Worm (Caenorhabditis elegans) whole organism, L4 larva: ENCODE measurements around the gene tlk-1.
A peak's percentile ranks its signal among the peaks of the same experiment; 100 is the strongest.

Source experiments
- F49E8.2 ChIP-seq: sonication (generic microtip); optimal IDR thresholded peaks from 2 replicates; lab custom pipeline; 2016; ENCODE audit warnings: missing compliant biosample characterization, mild to moderate bottlenecking, missing genetic modification characterization, borderline replicate concordance
- R02D3.7 ChIP-seq: fragments of 150-350 bp; sonication (generic microtip); optimal IDR thresholded peaks from 3 replicates; lab custom pipeline; 2014; ENCODE audit warnings: missing biosample characterization, missing genetic modification characterization
- Y105C5A.15 ChIP-seq: fragments of 200-800 bp; sonication (Bioruptor generic); IDR thresholded peaks from 2 replicates; pipeline ENCODE4 v1.3.6; 2022; ENCODE audit warnings: missing genetic modification characterization, missing compliant biosample characterization
- Y48G9A.11 ChIP-seq: fragments of 200-800 bp; sonication (Bioruptor generic); IDR thresholded peaks from 2 replicates; pipeline ENCODE4 v1.3.6; 2022; ENCODE audit warnings: missing genetic modification reagents, missing genetic modification characterization, missing compliant biosample characterization
- aha-1 ChIP-seq: fragments of 150-350 bp; peaks from one replicate; lab custom pipeline; 2014; ENCODE audit warnings: missing biosample characterization, missing genetic modification characterization
- aly-2 ChIP-seq: sonication (generic microtip); optimal IDR thresholded peaks from 2 replicates; lab custom pipeline; 2018; ENCODE audit warnings: missing biosample characterization, missing genetic modification characterization
- ceh-20 ChIP-seq: fragments of 200-800 bp; sonication (Bioruptor generic); IDR thresholded peaks from 2 replicates; pipeline ENCODE4 v1.3.6; 2022; ENCODE audit warnings: missing genetic modification reagents, missing genetic modification characterization, missing compliant biosample characterization
- ceh-44 ChIP-seq: fragments of 200-800 bp; sonication (Bioruptor generic); IDR thresholded peaks from 2 replicates; pipeline ENCODE4 v1.3.6; 2022; ENCODE audit warnings: missing genetic modification reagents, missing genetic modification characterization, missing compliant biosample characterization
- ces-1 ChIP-seq: fragments of 150-350 bp; sonication (generic microtip); optimal IDR thresholded peaks from 4 replicates; lab custom pipeline; 2014; ENCODE audit warnings: missing biosample characterization, missing genetic modification reagents, missing genetic modification characterization
- ctbp-1 ChIP-seq: fragments of 200-800 bp; sonication (Bioruptor generic); IDR thresholded peaks from 2 replicates; pipeline ENCODE4 v1.3.6; 2022; ENCODE audit warnings: missing genetic modification reagents, missing genetic modification characterization, missing compliant biosample characterization
- daf-19 ChIP-seq: fragments of 200-800 bp; sonication (Bioruptor generic); conservative IDR thresholded peaks from 2 replicates; pipeline ENCODE4 v1.3.6; 2022; ENCODE audit warnings: missing genetic modification characterization, missing compliant biosample characterization
- dmd-6 ChIP-seq: fragments of 200-800 bp; sonication (Bioruptor generic); IDR thresholded peaks from 2 replicates; pipeline ENCODE4 v1.3.6; 2022; ENCODE audit warnings: missing genetic modification reagents, missing genetic modification characterization, missing compliant biosample characterization
- dmd-8 ChIP-seq: fragments of 200-800 bp; sonication (Bioruptor generic); IDR thresholded peaks from 2 replicates; pipeline ENCODE4 v1.3.6; 2022; ENCODE audit warnings: missing genetic modification characterization, missing compliant biosample characterization
- dmd-9 ChIP-seq: fragments of 200-800 bp; sonication (Bioruptor generic); IDR thresholded peaks from 2 replicates; pipeline ENCODE4 v1.3.6; 2022; ENCODE audit warnings: missing genetic modification reagents, missing genetic modification characterization, missing compliant biosample characterization
- egl-27 ChIP-seq: sonication (generic microtip); optimal IDR thresholded peaks from 3 replicates; lab custom pipeline; 2017; ENCODE audit warnings: missing biosample characterization, missing genetic modification reagents, missing genetic modification characterization
- egl-43 ChIP-seq: fragments of 200-800 bp; sonication (Bioruptor generic); IDR thresholded peaks from 2 replicates; pipeline ENCODE4 v1.3.6; 2022; ENCODE audit warnings: missing genetic modification reagents, missing genetic modification characterization, missing compliant biosample characterization
- fkh-10 ChIP-seq: fragments of 150-350 bp; optimal IDR thresholded peaks from 2 replicates; lab custom pipeline; 2014; ENCODE audit warnings: missing biosample characterization, missing genetic modification reagents, missing genetic modification characterization
- gei-8 ChIP-seq: fragments of 200-800 bp; sonication (Bioruptor generic); optimal IDR thresholded peaks from 2 replicates; lab custom pipeline; 2018; ENCODE audit warnings: mild to moderate bottlenecking, missing genetic modification characterization, missing compliant biosample characterization
- hif-1 ChIP-seq, 2 experiments: sonication (generic microtip); optimal IDR thresholded peaks; 2 replicates each; lab custom pipeline; 2016 to 2017; ENCODE audit warnings: missing compliant biosample characterization in 2 of 2, missing genetic modification characterization in 2 of 2, missing genetic modification reagents in 2 of 2, missing genotype in 2 of 2, mild to moderate bottlenecking in 1 of 2
- hlh-11 ChIP-seq: fragments of 200-800 bp; sonication (Bioruptor generic); optimal IDR thresholded peaks from 2 replicates; lab custom pipeline; 2018; ENCODE audit warnings: mild to moderate bottlenecking, missing genetic modification characterization, missing compliant biosample characterization
- hlh-30 ChIP-seq: sonication (generic microtip); optimal IDR thresholded peaks from 2 replicates; lab custom pipeline; 2017; ENCODE audit warnings: antibody characterized with exemption, mild to moderate bottlenecking, missing genetic modification characterization, missing compliant biosample characterization; ENCODE audit not compliant: insufficient read depth
- hmg-1.1 ChIP-seq: fragments of 200-800 bp; sonication (Bioruptor generic); IDR thresholded peaks from 2 replicates; pipeline ENCODE4 v1.3.6; 2022; ENCODE audit warnings: missing genetic modification reagents, missing genetic modification characterization, missing compliant biosample characterization
- lim-7 ChIP-seq: fragments of 200-800 bp; sonication (Bioruptor generic); IDR thresholded peaks from 2 replicates; pipeline ENCODE4 v1.3.6; 2022; ENCODE audit warnings: missing genetic modification characterization, missing compliant biosample characterization
- lin-1 ChIP-seq: fragments of 200-800 bp; sonication (Bioruptor generic); IDR thresholded peaks from 2 replicates; pipeline ENCODE4 v1.3.6; 2022; ENCODE audit warnings: missing genetic modification reagents, missing genetic modification characterization, missing compliant biosample characterization
- lin-39 ChIP-seq: fragments of 150-350 bp; optimal IDR thresholded peaks from 2 replicates; lab custom pipeline; 2014; ENCODE audit warnings: missing biosample characterization, missing genetic modification reagents, missing genetic modification characterization
- madf-5 ChIP-seq, 2 experiments: fragments of 200-800 bp; sonication (Bioruptor generic); IDR thresholded peaks; 2 replicates each; pipeline ENCODE4 v1.3.6; 2022; ENCODE audit warnings: missing compliant biosample characterization in 2 of 2, missing genetic modification characterization in 2 of 2
- mep-1 ChIP-seq: fragments of 150-350 bp; sonication (generic microtip); optimal IDR thresholded peaks from 3 replicates; lab custom pipeline; 2014; ENCODE audit warnings: missing biosample characterization, missing genetic modification characterization
- mes-2 ChIP-seq: sonication (generic microtip); optimal IDR thresholded peaks from 2 replicates; lab custom pipeline; 2016; ENCODE audit warnings: missing genotype, mild to moderate bottlenecking, missing genetic modification characterization, missing compliant biosample characterization; ENCODE audit not compliant: poor library complexity, severe bottlenecking
- mxl-2 ChIP-seq: fragments of 200-800 bp; sonication (Bioruptor generic); conservative IDR thresholded peaks from 2 replicates; pipeline ENCODE4 v1.3.6; 2022; ENCODE audit warnings: missing genetic modification reagents, missing genetic modification characterization, missing compliant biosample characterization
- mxl-3 ChIP-seq: fragments of 200-800 bp; sonication (Bioruptor generic); optimal IDR thresholded peaks from 2 replicates; lab custom pipeline; 2018; ENCODE audit warnings: mild to moderate bottlenecking, missing genetic modification characterization, missing compliant biosample characterization
- nhr-102 ChIP-seq: sonication (generic microtip); optimal IDR thresholded peaks from 2 replicates; lab custom pipeline; 2016; ENCODE audit warnings: mild to moderate bottlenecking, missing genetic modification characterization, moderate library complexity, missing compliant biosample characterization
- nhr-11 ChIP-seq: fragments of 150-350 bp; optimal IDR thresholded peaks from 2 replicates; lab custom pipeline; 2014; ENCODE audit warnings: missing biosample characterization, missing genetic modification characterization
- nhr-111 ChIP-seq: fragments of 200-800 bp; sonication (Bioruptor generic); optimal IDR thresholded peaks from 2 replicates; lab custom pipeline; 2018; ENCODE audit warnings: mild to moderate bottlenecking, missing genetic modification characterization, missing compliant biosample characterization
- nhr-28 ChIP-seq: fragments of 150-350 bp; optimal IDR thresholded peaks from 2 replicates; lab custom pipeline; 2014; ENCODE audit warnings: missing biosample characterization, missing genetic modification characterization
- nhr-41 ChIP-seq: fragments of 200-800 bp; sonication (Bioruptor generic); IDR thresholded peaks from 2 replicates; pipeline ENCODE4 v1.3.6; 2022; ENCODE audit warnings: missing genetic modification reagents, missing genetic modification characterization, missing compliant biosample characterization
- nhr-48 ChIP-seq: sonication (generic microtip); optimal IDR thresholded peaks from 2 replicates; lab custom pipeline; 2016; ENCODE audit warnings: mild to moderate bottlenecking, missing genetic modification characterization, missing compliant biosample characterization
- nhr-6 ChIP-seq: fragments of 150-350 bp; optimal IDR thresholded peaks from 2 replicates; lab custom pipeline; 2014; ENCODE audit warnings: missing biosample characterization, missing genetic modification characterization
- nhr-77 ChIP-seq: fragments of 150-350 bp; optimal IDR thresholded peaks from 2 replicates; lab custom pipeline; 2014; ENCODE audit warnings: missing biosample characterization, missing genetic modification characterization
- pqm-1 ChIP-seq: sonication (generic microtip); optimal IDR thresholded peaks from 2 replicates; lab custom pipeline; 2017; ENCODE audit warnings: missing biosample characterization, missing genetic modification characterization
- rbr-2 ChIP-seq: sonication (generic microtip); optimal IDR thresholded peaks from 2 replicates; lab custom pipeline; 2016; ENCODE audit warnings: missing genotype, missing genetic modification characterization, missing compliant biosample characterization
- skn-1 ChIP-seq: fragments of 150-350 bp; optimal IDR thresholded peaks from 2 replicates; lab custom pipeline; 2014; ENCODE audit warnings: missing biosample characterization, missing genetic modification characterization
- snpc-1.2 ChIP-seq: fragments of 200-800 bp; sonication (Bioruptor generic); IDR thresholded peaks from 2 replicates; pipeline ENCODE4 v1.3.6; 2022; ENCODE audit warnings: missing genetic modification reagents, missing genetic modification characterization, missing compliant biosample characterization
- snpc-4 ChIP-seq: fragments of 150-350 bp; optimal IDR thresholded peaks from 2 replicates; lab custom pipeline; 2014; ENCODE audit warnings: missing biosample characterization, missing genetic modification characterization
- tra-1 ChIP-seq: fragments of 200-800 bp; sonication (Bioruptor generic); IDR thresholded peaks from 2 replicates; pipeline ENCODE4 v1.3.6; 2022; ENCODE audit warnings: missing genetic modification reagents, missing genetic modification characterization, missing compliant biosample characterization
- unc-130 ChIP-seq: sonication (generic microtip); optimal IDR thresholded peaks from 2 replicates; lab custom pipeline; 2016; ENCODE audit warnings: missing genetic modification reagents, missing genetic modification characterization, missing compliant biosample characterization
- unc-62 ChIP-seq, 3 experiments: fragments of 150-350 bp in 1 of 3; sonication (generic microtip); optimal IDR thresholded peaks in 2 of 3; peaks in 1 of 3; 1 replicate in 1 of 3; 2 replicates in 2 of 3; lab custom pipeline; 2014 to 2017; ENCODE audit warnings: missing biosample characterization in 3 of 3, missing genetic modification characterization in 3 of 3, missing genetic modification reagents in 3 of 3, missing genotype in 1 of 3
- zip-11 ChIP-seq: fragments of 200-800 bp; sonication (Bioruptor generic); IDR thresholded peaks from 2 replicates; pipeline ENCODE4 v1.3.6; 2022; ENCODE audit warnings: missing genetic modification characterization, missing compliant biosample characterization

Gene tlk-1

DNA sequence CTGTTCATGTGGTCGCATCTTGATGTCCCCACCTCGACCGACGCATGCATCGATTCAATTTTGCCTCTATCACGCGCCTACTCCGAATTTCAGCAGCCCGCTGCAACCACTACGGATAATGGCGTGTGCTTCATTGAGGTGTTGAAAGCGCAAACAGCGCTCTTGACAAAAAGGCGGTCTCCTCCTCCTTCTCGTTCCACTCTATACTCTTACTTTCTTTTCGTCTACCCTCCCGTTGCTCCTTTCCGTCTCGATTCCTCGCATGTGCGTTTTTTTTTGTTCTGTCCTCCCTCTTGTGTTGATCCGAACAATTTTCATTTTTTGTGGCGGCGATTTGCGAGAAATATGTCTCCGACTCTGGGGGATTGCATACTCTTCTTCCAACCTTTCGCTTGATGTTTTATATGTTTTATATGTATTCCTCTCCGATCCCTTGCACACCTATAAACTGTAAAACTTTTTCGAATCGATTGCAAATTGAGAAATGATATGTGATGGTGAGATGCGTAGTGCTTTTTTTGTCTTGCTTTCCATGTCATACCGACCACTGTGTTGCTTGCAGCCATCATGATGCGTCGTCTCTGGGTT is 3.1 kb downstream of the tlk-1 start (continued):
- peak; percentile 3 for TF ChIP-seq rbr-2
- no peak for TF ChIP-seq unc-130
- TF ChIP-seq nhr-102 (tag; lab: Kevin White, UChicago) = no peak
- peak; percentile 24 for TF ChIP-seq mes-2 (tag; lab: Kevin White, UChicago)
- TF ChIP-seq ceh-44 (GFP tag; lab: Robert Waterston, UW) = no peak
- TF ChIP-seq dmd-8 = no peak
- no peak for TF ChIP-seq R02D3.7
- TF ChIP-seq mxl-2 (GFP tag; lab: Robert Waterston, UW) = no peak
- no peak for TF ChIP-seq snpc-1.2 (GFP tag; lab: Robert Waterston, UW)
- peak; percentile 72 for TF ChIP-seq aha-1 (tag; lab: Kevin White, UChicago)

DNA sequence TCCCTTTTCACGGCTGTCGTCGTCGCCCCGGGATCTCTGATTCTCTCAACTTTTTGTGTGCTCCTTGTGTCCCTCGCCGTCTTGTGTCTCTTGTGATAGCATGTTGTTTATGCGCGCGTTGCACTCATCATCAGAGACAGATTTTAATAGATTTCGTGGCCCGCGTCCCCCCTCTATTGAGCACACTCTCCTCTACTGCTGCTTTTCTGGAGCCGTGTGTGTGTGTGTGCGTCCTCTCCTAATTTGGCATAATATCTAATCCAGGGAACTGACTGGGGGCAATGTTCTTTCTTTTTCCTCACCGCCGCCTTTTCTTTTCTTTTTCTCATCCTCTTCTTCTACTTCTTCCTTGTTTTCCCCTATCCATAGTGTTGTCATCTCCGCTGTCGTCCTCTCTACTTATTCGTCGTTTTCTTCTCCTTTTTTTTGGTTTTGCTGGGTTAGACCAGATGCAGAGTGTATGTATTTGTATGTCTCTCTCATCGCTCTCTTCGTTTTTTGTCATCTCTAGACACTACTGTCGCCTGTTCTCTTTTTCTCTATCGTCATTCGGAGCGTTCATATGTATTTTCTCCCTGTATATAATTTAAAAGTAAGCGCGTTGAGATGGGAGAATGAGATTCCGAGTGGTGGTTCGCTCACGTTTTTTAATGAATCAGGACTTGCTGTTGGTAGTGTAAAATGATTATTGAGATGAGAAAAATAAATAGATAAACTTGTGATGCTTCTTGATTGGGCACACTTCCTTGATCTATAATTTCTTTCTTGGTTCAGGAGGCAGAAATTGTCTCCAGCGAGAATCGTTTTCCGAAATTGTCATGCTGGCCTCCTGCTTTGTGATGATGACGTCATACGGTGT is 4.3 kb downstream of the tlk-1 start:
- peak; percentile 54 for TF ChIP-seq nhr-28 (tag; lab: Kevin White, UChicago)
- TF ChIP-seq nhr-11 (tag; lab: Kevin White, UChicago) = peak; percentile 40
- no peak for TF ChIP-seq mep-1 (tag; lab: Kevin White, UChicago)
- TF ChIP-seq lin-1 (GFP tag; lab: Robert Waterston, UW) = no peak
- TF ChIP-seq lin-39 (tag; lab: Kevin White, UChicago) = no peak
- TF ChIP-seq daf-19 (GFP tag; lab: Robert Waterston, UW) = no peak
- TF ChIP-seq hif-1 (tag; optimal IDR thresholded peaks at IDR 0.05; lab: Kevin White, UChicago) = peak in 1 of 2 experiments; percentile 32
- peak in 1 of 2 experiments; percentile 94 for TF ChIP-seq unc-62 (GFP tag; optimal IDR thresholded peaks at IDR 0.05 in 1 of 2; lab: Kevin White, UChicago)
- TF ChIP-seq unc-62 (tag; optimal IDR thresholded peaks at IDR 0.05; lab: Kevin White, UChicago) = no peak
- TF ChIP-seq dmd-6 (GFP tag; lab: Robert Waterston, UW) = peak; percentile 35; the same call in 1 of the 2 replicates
- TF ChIP-seq Y105C5A.15 (GFP tag; lab: Robert Waterston, UW) = 0 out of 2 replicates have a peak, but pooled peaks have one; percentile 5
- TF ChIP-seq zip-11 (GFP tag; lab: Robert Waterston, UW) = no peak
- 0 out of 2 replicates have a peak, but pooled peaks have one; percentile 14 for TF ChIP-seq egl-43 (GFP tag; lab: Robert Waterston, UW)
- TF ChIP-seq skn-1 (tag; lab: Kevin White, UChicago) = no peak
- TF ChIP-seq R02D3.7 = no peak
- TF ChIP-seq madf-5 (GFP tag; IDR thresholded peaks at IDR 0.05; lab: Robert Waterston, UW) = no peak
- TF ChIP-seq dmd-9 (GFP tag; lab: Robert Waterston, UW) = no peak
- peak; percentile 41; the same call in 1 of the 2 replicates for TF ChIP-seq hmg-1.1 (GFP tag; lab: Robert Waterston, UW)
- no peak for TF ChIP-seq Y48G9A.11 (GFP tag; lab: Robert Waterston, UW)
- TF ChIP-seq tra-1 = no peak
- no peak for TF ChIP-seq nhr-41 (GFP tag; lab: Robert Waterston, UW)
- no peak for TF ChIP-seq nhr-6
- TF ChIP-seq mxl-3 (GFP tag; lab: Kevin White, UChicago) = peak; percentile 41
- TF ChIP-seq ceh-20 = no peak
- TF ChIP-seq ces-1 (GFP tag; lab: Kevin White, UChicago) = no peak
- no peak for TF ChIP-seq nhr-48 (tag; lab: Kevin White, UChicago)
- TF ChIP-seq hlh-30 (tag; lab: Kevin White, UChicago) = peak; percentile 31
- no peak for TF ChIP-seq pqm-1 (tag; lab: Kevin White, UChicago)
- TF ChIP-seq unc-130 = no peak
- no peak for TF ChIP-seq F49E8.2
- TF ChIP-seq nhr-77 = no peak
- TF ChIP-seq fkh-10 (GFP tag; lab: Kevin White, UChicago) = peak; percentile 16
- TF ChIP-seq aly-2 = no peak
- no peak for TF ChIP-seq lim-7 (GFP tag; lab: Robert Waterston, UW)
- peak; percentile 39 for TF ChIP-seq hlh-11
- TF ChIP-seq nhr-111 (GFP tag; lab: Kevin White, UChicago) = no peak
- TF ChIP-seq snpc-4 (tag; lab: Kevin White, UChicago) = no peak
- peak; percentile 64; the same call in 1 of the 2 replicates for TF ChIP-seq ctbp-1
- no peak for TF ChIP-seq egl-27 (tag; lab: Kevin White, UChicago)
- no peak for TF ChIP-seq gei-8 (GFP tag; lab: Kevin White, UChicago)
